Fruit fly (Drosophila melanogaster) whole organism, embryonic: ENCODE results near the gene Reg-2.
A peak's percentile ranks its signal among the peaks of the same experiment; 100 is the strongest.

ENCODE experiments used
- Bdp1 ChIP-seq: fragments of 200-800 bp; sonication (Bioruptor generic); optimal IDR thresholded peaks from 3 replicates; lab custom pipeline; 2016; ENCODE audit warnings: missing biosample characterization, missing genetic modification characterization
- CG1024 ChIP-seq: fragments of 200-800 bp; sonication (Bioruptor generic); IDR thresholded peaks from 2 replicates; pipeline ENCODE4 v1.3.6; 2022; ENCODE audit warnings: missing biosample characterization, missing genetic modification characterization
- CG11456 ChIP-seq: fragments of 200-800 bp; sonication (Bioruptor generic); IDR thresholded peaks from 3 replicates; pipeline ENCODE4 v1.3.6; 2022; ENCODE audit warnings: missing biosample characterization, missing genetic modification characterization
- CG11504 ChIP-seq: fragments of 200-800 bp; sonication (Bioruptor generic); optimal IDR thresholded peaks from 3 replicates; lab custom pipeline; 2019; ENCODE audit warnings: missing biosample characterization, mild to moderate bottlenecking, missing genetic modification characterization, moderate library complexity
- CG11560 ChIP-seq: fragments of 200-800 bp; sonication (Bioruptor generic); IDR thresholded peaks from 3 replicates; pipeline ENCODE4 v1.3.6; 2022; ENCODE audit warnings: missing biosample characterization, missing genetic modification characterization
- CG11696 ChIP-seq: fragments of 200-800 bp; sonication (Bioruptor generic); IDR thresholded peaks from 2 replicates; pipeline ENCODE4 v1.3.6; 2022; ENCODE audit warnings: missing biosample characterization, missing genetic modification characterization
- CG12071 ChIP-seq: fragments of 200-800 bp; sonication (Bioruptor generic); optimal IDR thresholded peaks from 3 replicates; lab custom pipeline; 2018; ENCODE audit warnings: missing biosample characterization, mild to moderate bottlenecking, missing genetic modification characterization
- CG12219 ChIP-seq: fragments of 200-800 bp; sonication (Bioruptor generic); optimal IDR thresholded peaks from 3 replicates; lab custom pipeline; 2018; ENCODE audit warnings: missing biosample characterization, mild to moderate bottlenecking, missing genetic modification characterization
- CG12391 ChIP-seq: fragments of 200-800 bp; sonication (Bioruptor generic); optimal IDR thresholded peaks from 3 replicates; lab custom pipeline; 2018; ENCODE audit warnings: missing biosample characterization, mild to moderate bottlenecking, missing genetic modification characterization, moderate library complexity
- CG17186 ChIP-seq: fragments of 200-800 bp; sonication (Bioruptor generic); optimal IDR thresholded peaks from 3 replicates; lab custom pipeline; 2017; ENCODE audit warnings: missing biosample characterization, missing genetic modification reagents, missing genetic modification characterization
- CG17568 ChIP-seq: fragments of 200-800 bp; sonication (Bioruptor generic); optimal IDR thresholded peaks from 2 replicates; lab custom pipeline; 2018; ENCODE audit warnings: missing biosample characterization, mild to moderate bottlenecking, missing genetic modification characterization, moderate library complexity
- CG17802 ChIP-seq: fragments of 200-800 bp; sonication (Bioruptor generic); optimal IDR thresholded peaks from 2 replicates; lab custom pipeline; 2018; ENCODE audit warnings: missing biosample characterization, mild to moderate bottlenecking, missing genetic modification characterization, moderate library complexity
- CG17829 ChIP-seq: fragments of 200-800 bp; optimal IDR thresholded peaks from 2 replicates; lab custom pipeline; 2019; ENCODE audit warnings: missing biosample characterization, mild to moderate bottlenecking, missing genetic modification characterization, moderate library complexity
- CG31365 ChIP-seq: fragments of 200-800 bp; sonication (Bioruptor generic); optimal IDR thresholded peaks from 2 replicates; lab custom pipeline; 2018; ENCODE audit warnings: missing biosample characterization, mild to moderate bottlenecking, missing genetic modification characterization
- CG32532 ChIP-seq: fragments of 200-800 bp; sonication (Bioruptor generic); IDR thresholded peaks from 2 replicates; pipeline ENCODE4 v1.3.6; 2022; ENCODE audit warnings: missing biosample characterization, missing genetic modification characterization
- CG3407 ChIP-seq: fragments of 200-800 bp; sonication (Bioruptor generic); optimal IDR thresholded peaks from 2 replicates; lab custom pipeline; 2018; ENCODE audit warnings: missing biosample characterization, mild to moderate bottlenecking, missing genetic modification characterization
- CG3838 ChIP-seq: fragments of 200-800 bp; sonication (Bioruptor generic); optimal IDR thresholded peaks from 3 replicates; lab custom pipeline; 2016; ENCODE audit warnings: missing biosample characterization, missing genetic modification characterization
- CG4328 ChIP-seq: fragments of 200-800 bp; sonication (Bioruptor generic); optimal IDR thresholded peaks from 3 replicates; lab custom pipeline; 2017; ENCODE audit warnings: missing biosample characterization, missing genetic modification reagents, missing genetic modification characterization
- CG43689 ChIP-seq: fragments of 200-800 bp; sonication (Bioruptor generic); IDR thresholded peaks from 2 replicates; pipeline ENCODE4 v1.3.6; 2022; ENCODE audit warnings: missing biosample characterization, missing genetic modification characterization
- CG4820 ChIP-seq: fragments of 200-800 bp; sonication (Bioruptor generic); optimal IDR thresholded peaks from 3 replicates; lab custom pipeline; 2016; ENCODE audit warnings: missing biosample characterization, missing genetic modification characterization
- CG8089 ChIP-seq: fragments of 200-800 bp; sonication (Bioruptor generic); optimal IDR thresholded peaks from 3 replicates; lab custom pipeline; 2016; ENCODE audit warnings: missing biosample characterization, missing genetic modification characterization
- CG9932 ChIP-seq: fragments of 200-800 bp; sonication (Bioruptor generic); IDR thresholded peaks from 2 replicates; pipeline ENCODE4 v1.3.6; 2022; ENCODE audit warnings: missing biosample characterization, missing genetic modification characterization
- Dip2 ChIP-seq: fragments of 200-800 bp; sonication (Bioruptor generic); IDR thresholded peaks from 2 replicates; pipeline ENCODE4 v1.3.6; 2022; ENCODE audit warnings: missing biosample characterization, missing genetic modification characterization
- Drgx ChIP-seq: fragments of 200-800 bp; sonication (Bioruptor generic); IDR thresholded peaks from 2 replicates; pipeline ENCODE4 v1.3.6; 2022; ENCODE audit warnings: missing biosample characterization, missing genetic modification characterization
- Hmr ChIP-seq: fragments of 200-800 bp; sonication (Bioruptor generic); optimal IDR thresholded peaks from 3 replicates; lab custom pipeline; 2017; ENCODE audit warnings: mild to moderate bottlenecking, missing biosample characterization, missing genetic modification reagents, missing genetic modification characterization
- NC2α ChIP-seq: fragments of 200-800 bp; sonication (Bioruptor generic); optimal IDR thresholded peaks from 2 replicates; lab custom pipeline; 2016; ENCODE audit warnings: missing biosample characterization, missing genetic modification characterization
- Nf-YA ChIP-seq: fragments of 200-800 bp; sonication (Bioruptor generic); IDR thresholded peaks from 2 replicates; pipeline ENCODE4 v1.3.6; 2022; ENCODE audit warnings: missing biosample characterization, missing genetic modification characterization
- Poxn ChIP-seq: fragments of 200-800 bp; sonication (Bioruptor generic); IDR thresholded peaks from 2 replicates; pipeline ENCODE4 v1.3.6; 2022; ENCODE audit warnings: missing biosample characterization, missing genetic modification characterization
- Scr ChIP-seq: fragments of 200-800 bp; sonication (Bioruptor generic); IDR thresholded peaks from 2 replicates; pipeline ENCODE4 v1.3.6; 2022; ENCODE audit warnings: missing biosample characterization, missing genetic modification characterization; ENCODE audit not compliant: partially characterized antibody
- Side ChIP-seq: fragments of 200-800 bp; sonication (Bioruptor generic); optimal IDR thresholded peaks from 2 replicates; lab custom pipeline; 2016; ENCODE audit warnings: missing biosample characterization, missing genetic modification characterization
- Xbp1 ChIP-seq: fragments of 200-800 bp; sonication (Bioruptor generic); optimal IDR thresholded peaks from 3 replicates; lab custom pipeline; 2016; ENCODE audit warnings: missing biosample characterization, mild to moderate bottlenecking, missing genetic modification characterization
- ara ChIP-seq: fragments of 200-800 bp; sonication (Bioruptor generic); IDR thresholded peaks from 2 replicates; pipeline ENCODE4 v1.3.6; 2022; ENCODE audit warnings: missing biosample characterization, missing genetic modification characterization
- ase ChIP-seq: fragments of 200-800 bp; sonication (Bioruptor generic); IDR thresholded peaks from 3 replicates; pipeline ENCODE4 v1.3.6; 2022; ENCODE audit warnings: missing biosample characterization, missing genetic modification characterization
- bbx ChIP-seq: fragments of 200-800 bp; sonication (Bioruptor generic); IDR thresholded peaks from 2 replicates; pipeline ENCODE4 v1.3.6; 2022; ENCODE audit warnings: missing biosample characterization, missing genetic modification characterization; ENCODE audit not compliant: partially characterized antibody
- croc ChIP-seq: fragments of 200-800 bp; sonication (Bioruptor generic); conservative IDR thresholded peaks from 3 replicates; pipeline ENCODE4 v1.3.6; 2022; ENCODE audit warnings: missing biosample characterization, missing genetic modification characterization
- exex ChIP-seq: fragments of 200-800 bp; sonication (Bioruptor generic); optimal IDR thresholded peaks from 4 replicates; lab custom pipeline; 2018; ENCODE audit warnings: missing biosample characterization, mild to moderate bottlenecking, missing genetic modification characterization, moderate library complexity
- gcm2 ChIP-seq: fragments of 200-800 bp; sonication (Bioruptor generic); optimal IDR thresholded peaks from 2 replicates; lab custom pipeline; 2016; ENCODE audit warnings: missing biosample characterization, missing genetic modification characterization
- h ChIP-seq: fragments of >200 bp; optimal IDR thresholded peaks from 2 replicates; lab custom pipeline; 2017
- jing ChIP-seq: fragments of 200-800 bp; sonication (Bioruptor generic); optimal IDR thresholded peaks from 2 replicates; lab custom pipeline; 2018; ENCODE audit warnings: missing biosample characterization, mild to moderate bottlenecking, missing genetic modification characterization
- lbe ChIP-seq: fragments of 200-800 bp; sonication (Bioruptor generic); optimal IDR thresholded peaks from 2 replicates; lab custom pipeline; 2016; ENCODE audit warnings: missing biosample characterization, mild to moderate bottlenecking, missing genetic modification characterization
- nerfin-2 ChIP-seq: fragments of 200-800 bp; sonication (Bioruptor generic); IDR thresholded peaks from 2 replicates; pipeline ENCODE4 v1.3.6; 2022; ENCODE audit warnings: missing biosample characterization, missing genetic modification characterization; ENCODE audit not compliant: partially characterized antibody
- nom ChIP-seq: fragments of 200-800 bp; sonication (Bioruptor generic); optimal IDR thresholded peaks from 2 replicates; lab custom pipeline; 2017; ENCODE audit warnings: missing biosample characterization, missing genetic modification characterization, mild to moderate bottlenecking, moderate library complexity, missing genetic modification reagents
- peb ChIP-seq: fragments of 200-800 bp; sonication (Bioruptor generic); IDR thresholded peaks from 2 replicates; pipeline ENCODE4 v1.3.6; 2022; ENCODE audit warnings: missing biosample characterization, missing genetic modification characterization
- scrt ChIP-seq: fragments of 200-800 bp; sonication (Bioruptor generic); optimal IDR thresholded peaks from 2 replicates; lab custom pipeline; 2018; ENCODE audit warnings: missing biosample characterization, mild to moderate bottlenecking, missing genetic modification characterization, moderate library complexity
- stc ChIP-seq: fragments of 200-800 bp; sonication (Bioruptor generic); IDR thresholded peaks from 2 replicates; pipeline ENCODE4 v1.3.6; 2022; ENCODE audit warnings: missing biosample characterization, missing genetic modification characterization
- stwl ChIP-seq: fragments of 200-800 bp; sonication (Bioruptor generic); optimal IDR thresholded peaks from 3 replicates; lab custom pipeline; 2018; ENCODE audit warnings: missing biosample characterization, mild to moderate bottlenecking, missing genetic modification characterization, moderate library complexity
- tll ChIP-seq, 2 experiments: fragments of 200-800 bp in 1 of 2; fragments of >200 bp in 1 of 2; sonication (Bioruptor generic) in 1 of 2; optimal IDR thresholded peaks; 2 replicates each; lab custom pipeline; 2017 to 2019; ENCODE audit warnings: missing biosample characterization in 2 of 2, missing genetic modification characterization in 2 of 2, mild to moderate bottlenecking in 1 of 2, moderate library complexity in 1 of 2
- wdn ChIP-seq: fragments of 200-800 bp; sonication (Bioruptor generic); IDR thresholded peaks from 2 replicates; pipeline ENCODE4 v1.3.6; 2022; ENCODE audit warnings: missing biosample characterization, missing genetic modification characterization
- z ChIP-seq: fragments of 200-800 bp; sonication (Bioruptor generic); IDR thresholded peaks from 3 replicates; pipeline ENCODE4 v1.3.6; 2022; ENCODE audit warnings: missing biosample characterization, missing genetic modification characterization

Reg-2 gene

DNA sequence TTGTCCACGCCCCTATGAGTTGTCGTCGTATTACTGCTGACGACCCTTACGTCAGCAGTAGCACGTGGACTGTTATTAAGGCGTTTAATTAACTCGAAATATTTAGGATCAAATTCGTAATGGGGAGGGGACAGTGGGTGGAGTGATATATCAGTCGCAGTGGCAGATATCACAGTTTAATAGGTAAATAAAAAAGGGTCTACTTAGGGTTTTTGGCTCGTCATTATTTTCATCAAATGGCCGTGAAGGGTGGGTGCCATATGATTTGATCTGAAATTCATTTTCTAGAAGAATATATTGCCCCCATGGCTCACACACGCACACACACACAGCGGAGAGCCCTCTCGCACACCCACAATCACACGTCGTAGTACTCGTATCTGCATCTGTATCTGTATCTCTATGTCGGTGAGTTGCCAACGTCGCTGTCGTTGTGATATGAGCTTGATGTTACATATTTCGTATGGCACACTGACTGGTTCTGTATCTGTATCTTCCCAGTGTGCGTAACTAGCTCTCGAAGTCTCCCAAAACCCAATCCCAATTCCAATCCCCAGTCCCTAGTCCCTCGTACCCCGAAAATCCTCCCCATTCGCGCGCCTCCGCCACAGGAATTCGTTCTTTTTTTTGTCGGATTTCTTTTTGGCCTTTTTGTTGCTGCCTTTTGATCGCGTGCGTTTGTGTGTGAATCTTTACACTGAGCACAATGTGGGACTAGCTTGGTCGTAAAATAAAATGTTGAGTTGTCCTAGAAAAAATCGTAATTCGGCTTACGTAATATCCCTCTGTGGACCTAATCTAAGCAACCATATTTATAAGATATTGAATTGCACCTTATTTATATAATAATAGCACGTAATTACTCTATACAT lies 20.4 kb upstream of the Reg-2 start (continued):
- TF ChIP-seq ara (GFP tag; lab: Robert Waterston, UW): no peak
- no peak for TF ChIP-seq CG8089 (GFP tag; lab: Kevin White, UChicago)
- TF ChIP-seq Scr (GFP tag; lab: Robert Waterston, UW): no peak
- TF ChIP-seq h (lab: Kevin White, UChicago): no peak
- no peak for TF ChIP-seq gcm2 (GFP tag; lab: Kevin White, UChicago)
- TF ChIP-seq bbx (GFP tag; lab: Robert Waterston, UW): 0 out of 2 replicates have a peak, but pooled peaks have one; percentile 20
- peak; percentile 24 for TF ChIP-seq CG11504 (tag; lab: Kevin White, UChicago)
- 0 out of 3 replicates have a peak, but pooled peaks have one; percentile 61 for TF ChIP-seq ase (GFP tag; lab: Robert Waterston, UW)
- TF ChIP-seq Xbp1: peak; percentile 41
- no peak for TF ChIP-seq Poxn (GFP tag; lab: Robert Waterston, UW)
- no peak for TF ChIP-seq CG12219
- no peak for TF ChIP-seq Nf-YA (GFP tag; lab: Robert Waterston, UW)
- TF ChIP-seq CG17829: no peak
- no peak for TF ChIP-seq CG17186 (GFP tag; lab: Kevin White, UChicago)
- TF ChIP-seq nerfin-2 (GFP tag; lab: Robert Waterston, UW): no peak
- TF ChIP-seq stwl (tag; lab: Kevin White, UChicago): no peak
- TF ChIP-seq CG3407: no peak
- TF ChIP-seq lbe (GFP tag; lab: Kevin White, UChicago): no peak
- no peak for TF ChIP-seq CG3838
- TF ChIP-seq CG12071: no peak
- TF ChIP-seq exex: peak; percentile 69
- TF ChIP-seq CG9932: peak; percentile 68
- TF ChIP-seq Bdp1 (GFP tag; lab: Kevin White, UChicago): no peak
- no peak for TF ChIP-seq jing (GFP tag; lab: Kevin White, UChicago)
- no peak; the same call in 1 of the 2 replicates for TF ChIP-seq peb
- TF ChIP-seq CG11696: peak; percentile 52; the same call in 1 of the 2 replicates
- no peak for TF ChIP-seq CG43689
- peak; percentile 20; the same call in 1 of the 3 replicates for TF ChIP-seq CG11560 (tag; lab: Robert Waterston, UW)
- no peak for TF ChIP-seq Dip2 (GFP tag; lab: Robert Waterston, UW)
- TF ChIP-seq scrt (GFP tag; lab: Kevin White, UChicago): peak; percentile 33
- peak; percentile 63; the same call in 2 of the 3 replicates for TF ChIP-seq CG11456
- TF ChIP-seq croc (GFP tag; lab: Robert Waterston, UW): no peak
- TF ChIP-seq CG17802 (tag; lab: Kevin White, UChicago): peak; percentile 4
- TF ChIP-seq Hmr (GFP tag; lab: Kevin White, UChicago): peak; percentile 1
- TF ChIP-seq z: no peak
- TF ChIP-seq CG32532 (GFP tag; lab: Robert Waterston, UW): peak; percentile 75
- peak; percentile 87 for TF ChIP-seq Drgx (GFP tag; lab: Robert Waterston, UW)
- no peak for TF ChIP-seq NC2α (GFP tag; lab: Kevin White, UChicago)
- no peak for TF ChIP-seq CG1024 (GFP tag; lab: Robert Waterston, UW)
- TF ChIP-seq CG17568: no peak
- no peak for TF ChIP-seq tll (GFP tag; optimal IDR thresholded peaks at IDR 0.05; lab: Kevin White, UChicago)
- no peak for TF ChIP-seq CG4328 (GFP tag; lab: Kevin White, UChicago)
- peak; percentile 15 for TF ChIP-seq CG12391
- TF ChIP-seq CG4820: no peak
- no peak for TF ChIP-seq stc (GFP tag; lab: Robert Waterston, UW)
- TF ChIP-seq nom (GFP tag; lab: Kevin White, UChicago): peak; percentile 95
- TF ChIP-seq wdn (GFP tag; lab: Robert Waterston, UW): peak; percentile 38; the same call in 1 of the 2 replicates
- TF ChIP-seq Side (GFP tag; lab: Kevin White, UChicago): no peak
- TF ChIP-seq CG31365 (tag; lab: Kevin White, UChicago): peak; percentile 10
